Worm (Caenorhabditis elegans): ENCODE results near the gene C18A11.4.

C18A11.4 gene

ce11 chrX:8078374-8078773, 33.1 kb downstream of the C18A11.4 start (continued):
- no peak for TF ChIP-seq unc-130 (GFP tag; optimal IDR thresholded peaks at IDR 0.05)
- TF ChIP-seq zip-11 (GFP tag; IDR thresholded peaks at IDR 0.05): no peak
- no peak for TF ChIP-seq F37D6.2 (tag; optimal IDR thresholded peaks at IDR 0.05)
- no peak for TF ChIP-seq snpc-1.2 (GFP tag; IDR thresholded peaks at IDR 0.05)

- TF ChIP-seq T20F7.1 (GFP tag; optimal IDR thresholded peaks at IDR 0.05) (no peak), madf-9 (GFP tag; conservative IDR thresholded peaks at IDR 0.05) (no peak), mdt-29 (GFP tag; IDR thresholded peaks at IDR 0.05) (no peak), mxl-2 (GFP tag; conservative IDR thresholded peaks at IDR 0.05) (no peak), sdz-12 (GFP tag; optimal IDR thresholded peaks at IDR 0.05) (no peak), nhr-76 (tag; optimal IDR thresholded peaks at IDR 0.05) (no peak), lsy-2 (tag; optimal IDR thresholded peaks at IDR 0.05) (no peak), snpc-4 (tag; optimal IDR thresholded peaks at IDR 0.05) (no peak), nhr-237 (tag; optimal IDR thresholded peaks at IDR 0.05) (no peak), ctbp-1 (GFP tag; IDR thresholded peaks at IDR 0.05) (no peak), unc-39 (tag; optimal IDR thresholded peaks at IDR 0.05) (no peak), daf-19 (GFP tag; conservative IDR thresholded peaks at IDR 0.05) (no peak), F26F4.8 (GFP tag; conservative IDR thresholded peaks at IDR 0.05) (no peak), unc-62 (GFP tag; optimal IDR thresholded peaks at IDR 0.05 in 1 of 2) (peak in 1 of 2 experiments; percentile 7), unc-62 (tag; optimal IDR thresholded peaks at IDR 0.05) (no peak), D1046.2 (GFP tag; IDR thresholded peaks at IDR 0.05) (no peak), nhr-42 (GFP tag; IDR thresholded peaks at IDR 0.05) (no peak), Y105C5A.15 (GFP tag; IDR thresholded peaks at IDR 0.05) (no peak), aly-2 (tag; optimal IDR thresholded peaks at IDR 0.05) (no peak), hlh-11 (tag; optimal IDR thresholded peaks at IDR 0.05) (peak; percentile 23), ceh-28 (tag; optimal IDR thresholded peaks at IDR 0.05) (no peak), lir-3 (tag; optimal IDR thresholded peaks at IDR 0.05) (no peak), daf-16 (GFP tag; optimal IDR thresholded peaks at IDR 0.05) (no peak), daf-16 (tag; optimal IDR thresholded peaks at IDR 0.05) (peak; percentile 81), lin-15B (tag; optimal IDR thresholded peaks at IDR 0.05) (no peak), lin-39 (tag; optimal IDR thresholded peaks at IDR 0.05) (no peak), egl-43 (GFP tag; IDR thresholded peaks at IDR 0.05) (no peak), dpl-1 (GFP tag; optimal IDR thresholded peaks at IDR 0.05) (no peak), nhr-48 (tag; optimal IDR thresholded peaks at IDR 0.05) (no peak), ces-1 (GFP tag; optimal IDR thresholded peaks at IDR 0.05) (no peak), nhr-11 (tag; optimal IDR thresholded peaks at IDR 0.05) (no peak), ceh-62 (tag; optimal IDR thresholded peaks at IDR 0.05) (no peak), pha-4 (GFP tag; IDR thresholded peaks at IDR 0.05) (no peak), pha-4 (tag; optimal IDR thresholded peaks at IDR 0.05) (no peak), php-3 (GFP tag; IDR thresholded peaks at IDR 0.05) (0 out of 2 replicates have a peak, but pooled peaks have one; percentile 17), daf-12 (tag; optimal IDR thresholded peaks at IDR 0.05) (no peak), ceh-44 (GFP tag; IDR thresholded peaks at IDR 0.05) (no peak), Y48G9A.11 (GFP tag; IDR thresholded peaks at IDR 0.05) (no peak), tra-1 (GFP tag; IDR thresholded peaks at IDR 0.05) (no peak), ama-1 (optimal IDR thresholded peaks at IDR 0.05) (no peak), pqm-1 (tag; optimal IDR thresholded peaks at IDR 0.05) (peak; percentile 52), zag-1 (tag; optimal IDR thresholded peaks at IDR 0.05) (no peak), madf-5 (GFP tag; IDR thresholded peaks at IDR 0.05) (no peak), dmd-6 (GFP tag; IDR thresholded peaks at IDR 0.05) (0 out of 2 replicates have a peak, but pooled peaks have one; percentile 21), nhr-77 (tag; optimal IDR thresholded peaks at IDR 0.05) (no peak), hmg-1.1 (GFP tag; IDR thresholded peaks at IDR 0.05) (no peak), dmd-8 (GFP tag; IDR thresholded peaks at IDR 0.05) (no peak), jun-1 (tag; optimal IDR thresholded peaks at IDR 0.05) (no peak), nhr-111 (GFP tag; optimal IDR thresholded peaks at IDR 0.05) (no peak)
Observed at ce11 chrX:8078899-8079298, 33.6 kb downstream of the C18A11.4 start.

Data from whole organism, L4 larva.